Fruit fly (Drosophila melanogaster): ENCODE results near the gene hzg.

DNA sequence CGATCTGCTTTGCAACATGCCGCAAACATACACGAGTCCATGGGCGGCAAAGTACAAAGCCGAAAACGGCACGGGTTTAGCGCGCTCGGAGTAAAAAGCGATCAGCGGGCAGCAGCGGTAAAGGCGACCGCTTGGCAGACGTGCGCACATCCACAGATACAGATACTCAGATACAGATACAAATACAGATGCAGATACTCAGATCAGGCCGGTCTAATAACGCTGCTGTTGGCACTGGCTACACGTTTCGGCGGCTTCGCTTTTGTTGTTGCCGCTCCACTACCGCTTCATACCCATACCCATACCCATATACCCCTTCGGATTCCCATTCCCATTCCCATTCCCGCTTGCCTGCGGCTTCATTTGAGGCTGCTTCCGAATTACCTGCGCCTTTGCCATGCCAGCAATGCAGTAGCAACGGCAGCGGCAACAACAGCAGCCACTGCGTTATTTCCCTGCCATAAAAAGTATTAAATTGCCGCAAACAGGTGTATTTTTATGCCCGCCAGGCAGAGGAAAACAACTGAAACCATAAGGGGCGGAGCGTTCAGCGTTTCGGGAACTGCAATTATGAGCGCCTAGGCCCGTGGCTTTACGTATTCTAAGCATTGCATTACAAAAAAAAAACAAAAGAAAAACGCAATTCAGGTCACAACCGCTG lies 20.6 kb upstream of the hzg start:
- TF ChIP-seq topi (GFP tag; optimal IDR thresholded peaks at IDR 0.05) = no peak
- no peak for TF ChIP-seq spab (GFP tag; optimal IDR thresholded peaks at IDR 0.05)
- TF ChIP-seq CG6276 (GFP tag; optimal IDR thresholded peaks at IDR 0.05) = no peak
- no peak for TF ChIP-seq CG9139 (GFP tag; optimal IDR thresholded peaks at IDR 0.05)

Data from whole organism, prepupa.